Fruit fly (Drosophila melanogaster) whole organism, prepupa: ENCODE results near the gene CG43402.
A peak's percentile ranks its signal among the peaks of the same experiment; 100 is the strongest.

Experiments
- Blimp-1 ChIP-seq: fragments of 200-800 bp; sonication (Bioruptor generic); optimal IDR thresholded peaks from 3 replicates; lab custom pipeline; 2017; ENCODE audit warnings: missing biosample characterization, missing genetic modification characterization, mild to moderate bottlenecking, moderate library complexity, missing genetic modification reagents
- CG11294 ChIP-seq: fragments of 200-800 bp; sonication (Bioruptor generic); IDR thresholded peaks from 2 replicates; pipeline ENCODE4 v1.3.6; 2022; ENCODE audit warnings: missing biosample characterization, missing genetic modification characterization
- CG11762 ChIP-seq: fragments of 200-800 bp; sonication (Bioruptor generic); optimal IDR thresholded peaks from 3 replicates; lab custom pipeline; 2016; ENCODE audit warnings: missing biosample characterization, missing genetic modification characterization; ENCODE audit not compliant: insufficient read depth
- CG11902 ChIP-seq: fragments of 200-800 bp; sonication (Bioruptor generic); optimal IDR thresholded peaks from 3 replicates; lab custom pipeline; 2016; ENCODE audit warnings: missing biosample characterization, missing genetic modification characterization
- CG15336 ChIP-seq: fragments of 200-800 bp; sonication (Bioruptor generic); IDR thresholded peaks from 2 replicates; pipeline ENCODE4 v1.3.6; 2022; ENCODE audit warnings: missing biosample characterization, missing genetic modification characterization
- CG1621 ChIP-seq: fragments of 200-800 bp; sonication (Bioruptor generic); optimal IDR thresholded peaks from 3 replicates; lab custom pipeline; 2018; ENCODE audit warnings: missing biosample characterization, mild to moderate bottlenecking, missing genetic modification characterization
- CG16779 ChIP-seq: fragments of 200-800 bp; sonication (Bioruptor generic); optimal IDR thresholded peaks from 3 replicates; lab custom pipeline; 2017; ENCODE audit warnings: missing biosample characterization, mild to moderate bottlenecking, missing genetic modification characterization
- CG31627 ChIP-seq: fragments of 200-800 bp; sonication (Bioruptor generic); optimal IDR thresholded peaks from 3 replicates; lab custom pipeline; 2016; ENCODE audit warnings: missing biosample characterization, missing genetic modification characterization
- CG34406 ChIP-seq: fragments of 200-800 bp; sonication (Bioruptor generic); optimal IDR thresholded peaks from 3 replicates; lab custom pipeline; 2016; ENCODE audit warnings: missing biosample characterization, missing genetic modification characterization
- CG3919 ChIP-seq: fragments of 200-800 bp; sonication (Bioruptor generic); optimal IDR thresholded peaks from 3 replicates; lab custom pipeline; 2016; ENCODE audit warnings: missing biosample characterization, missing genetic modification characterization
- CG4318 ChIP-seq: fragments of 200-800 bp; sonication (Bioruptor generic); optimal IDR thresholded peaks from 3 replicates; lab custom pipeline; 2017; ENCODE audit warnings: missing biosample characterization, mild to moderate bottlenecking, missing genetic modification characterization
- CG6163 ChIP-seq: fragments of 200-800 bp; sonication (Bioruptor generic); IDR thresholded peaks from 3 replicates; pipeline ENCODE4 v1.3.6; 2022; ENCODE audit warnings: missing biosample characterization, missing genetic modification characterization
- CG6792 ChIP-seq: fragments of 200-800 bp; sonication (Bioruptor generic); optimal IDR thresholded peaks from 3 replicates; lab custom pipeline; 2016; ENCODE audit warnings: missing biosample characterization, missing genetic modification characterization
- CG6808 ChIP-seq: fragments of 200-800 bp; sonication (Bioruptor generic); optimal IDR thresholded peaks from 3 replicates; lab custom pipeline; 2017; ENCODE audit warnings: missing biosample characterization, missing genetic modification characterization, mild to moderate bottlenecking, moderate library complexity, missing genetic modification reagents
- CG7368 ChIP-seq: fragments of 200-800 bp; sonication (Bioruptor generic); optimal IDR thresholded peaks from 3 replicates; lab custom pipeline; 2016; ENCODE audit warnings: missing biosample characterization, missing genetic modification characterization
- CG8119 ChIP-seq: fragments of 200-800 bp; sonication (Bioruptor generic); IDR thresholded peaks from 3 replicates; pipeline ENCODE4 v1.3.6; 2022; ENCODE audit warnings: missing biosample characterization, missing genetic modification characterization
- CG8319 ChIP-seq: fragments of 200-800 bp; sonication (Bioruptor generic); optimal IDR thresholded peaks from 3 replicates; lab custom pipeline; 2016; ENCODE audit warnings: missing biosample characterization, missing genetic modification characterization
- CG8632 ChIP-seq: fragments of 200-800 bp; sonication (Bioruptor generic); optimal IDR thresholded peaks from 3 replicates; lab custom pipeline; 2016; ENCODE audit warnings: missing biosample characterization, missing genetic modification characterization
- CG9139 ChIP-seq: fragments of 200-800 bp; sonication (Bioruptor generic); optimal IDR thresholded peaks from 3 replicates; lab custom pipeline; 2017; ENCODE audit warnings: missing biosample characterization, mild to moderate bottlenecking, missing genetic modification characterization
- Eip75B ChIP-seq: fragments of 200-800 bp; sonication (Bioruptor generic); optimal IDR thresholded peaks from 3 replicates; lab custom pipeline; 2016; ENCODE audit warnings: missing biosample characterization, missing genetic modification characterization
- Eip78C ChIP-seq: fragments of 200-800 bp; sonication (Bioruptor generic); peaks from one replicate; lab custom pipeline; 2016; ENCODE audit warnings: missing biosample characterization, missing genetic modification characterization
- Eip93F ChIP-seq: fragments of 200-800 bp; sonication (Bioruptor generic); optimal IDR thresholded peaks from 2 replicates; lab custom pipeline; 2016; ENCODE audit warnings: missing biosample characterization, mild to moderate bottlenecking, missing genetic modification characterization
- Ets21C ChIP-seq: fragments of 200-800 bp; sonication (Bioruptor generic); optimal IDR thresholded peaks from 3 replicates; lab custom pipeline; 2016; ENCODE audit warnings: missing biosample characterization, missing genetic modification characterization
- Ets96B ChIP-seq: fragments of 200-800 bp; optimal IDR thresholded peaks from 2 replicates; lab custom pipeline; 2019; ENCODE audit warnings: missing biosample characterization, mild to moderate bottlenecking, missing genetic modification characterization, moderate library complexity
- Hr38 ChIP-seq: sonication (Bioruptor generic); optimal IDR thresholded peaks from 2 replicates; lab custom pipeline; 2016; ENCODE audit warnings: missing biosample characterization, missing genetic modification characterization
- Hr39 ChIP-seq: fragments of 200-800 bp; sonication (Bioruptor generic); optimal IDR thresholded peaks from 2 replicates; lab custom pipeline; 2016; ENCODE audit warnings: missing biosample characterization, missing genetic modification characterization
- Hr4 ChIP-seq: fragments of 200-800 bp; sonication (Bioruptor generic); optimal IDR thresholded peaks from 3 replicates; lab custom pipeline; 2016; ENCODE audit warnings: missing biosample characterization, missing genetic modification characterization
- Lpt ChIP-seq: fragments of 200-800 bp; sonication (Bioruptor generic); optimal IDR thresholded peaks from 3 replicates; lab custom pipeline; 2016; ENCODE audit warnings: missing biosample characterization, missing genetic modification characterization
- Met ChIP-seq: fragments of 200-800 bp; sonication (Bioruptor generic); optimal IDR thresholded peaks from 3 replicates; lab custom pipeline; 2016; ENCODE audit warnings: missing biosample characterization, missing genetic modification characterization
- OdsH ChIP-seq: fragments of 200-800 bp; sonication (Bioruptor generic); optimal IDR thresholded peaks from 3 replicates; lab custom pipeline; 2016; ENCODE audit warnings: missing biosample characterization, missing genetic modification characterization
- Smox ChIP-seq: fragments of 200-800 bp; sonication (Bioruptor generic); optimal IDR thresholded peaks from 3 replicates; lab custom pipeline; 2016; ENCODE audit warnings: missing biosample characterization, missing genetic modification characterization
- Sox102F ChIP-seq: fragments of 200-800 bp; sonication (Bioruptor generic); optimal IDR thresholded peaks from 2 replicates; lab custom pipeline; 2016; ENCODE audit warnings: missing biosample characterization, mild to moderate bottlenecking, missing genetic modification characterization
- Sox14 ChIP-seq: fragments of 200-800 bp; sonication (Bioruptor generic); optimal IDR thresholded peaks from 3 replicates; lab custom pipeline; 2016; ENCODE audit warnings: missing biosample characterization, missing genetic modification characterization
- Sox15 ChIP-seq: fragments of 200-800 bp; sonication (Bioruptor generic); optimal IDR thresholded peaks from 3 replicates; lab custom pipeline; 2016; ENCODE audit warnings: missing biosample characterization, missing genetic modification characterization
- achi ChIP-seq: fragments of 200-800 bp; sonication (Bioruptor generic); optimal IDR thresholded peaks from 3 replicates; lab custom pipeline; 2016; ENCODE audit warnings: missing biosample characterization, missing genetic modification characterization
- acj6 ChIP-seq: fragments of 200-800 bp; sonication (Bioruptor generic); optimal IDR thresholded peaks from 3 replicates; lab custom pipeline; 2016; ENCODE audit warnings: missing biosample characterization, missing genetic modification characterization
- cyc ChIP-seq: fragments of 200-800 bp; sonication (Bioruptor generic); optimal IDR thresholded peaks from 3 replicates; lab custom pipeline; 2016; ENCODE audit warnings: missing biosample characterization, missing genetic modification characterization
- dsx ChIP-seq: fragments of 200-800 bp; optimal IDR thresholded peaks from 3 replicates; lab custom pipeline; 2019; ENCODE audit warnings: missing biosample characterization, mild to moderate bottlenecking, missing genetic modification characterization, moderate library complexity; ENCODE audit not compliant: poor library complexity, severe bottlenecking
- eg ChIP-seq: fragments of 200-800 bp; sonication (Bioruptor generic); IDR thresholded peaks from 3 replicates; pipeline ENCODE4 v1.3.6; 2022; ENCODE audit warnings: missing biosample characterization, missing genetic modification characterization
- esn ChIP-seq: fragments of 200-800 bp; sonication (Bioruptor generic); optimal IDR thresholded peaks from 2 replicates; lab custom pipeline; 2016; ENCODE audit warnings: missing biosample characterization, mild to moderate bottlenecking, missing genetic modification characterization, moderate library complexity
- lz ChIP-seq: fragments of 200-800 bp; sonication (Bioruptor generic); optimal IDR thresholded peaks from 3 replicates; lab custom pipeline; 2016; ENCODE audit warnings: missing biosample characterization, missing genetic modification characterization
- net ChIP-seq: fragments of 200-800 bp; sonication (Bioruptor generic); optimal IDR thresholded peaks from 3 replicates; lab custom pipeline; 2016; ENCODE audit warnings: missing biosample characterization, missing genetic modification characterization
- pdm3 ChIP-seq: fragments of 200-800 bp; sonication (Bioruptor generic); optimal IDR thresholded peaks from 3 replicates; lab custom pipeline; 2016; ENCODE audit warnings: missing biosample characterization, missing genetic modification characterization
- salr ChIP-seq, 2 experiments: fragments of 200-800 bp; sonication (Bioruptor generic); optimal IDR thresholded peaks; 3 replicates each; lab custom pipeline; 2016 to 2018; ENCODE audit warnings: missing biosample characterization in 2 of 2, missing genetic modification characterization in 2 of 2, mild to moderate bottlenecking in 1 of 2
- svp ChIP-seq: fragments of 200-800 bp; sonication (Bioruptor generic); peaks from one replicate; lab custom pipeline; 2016; ENCODE audit warnings: missing biosample characterization, missing genetic modification characterization
- topi ChIP-seq: fragments of 200-800 bp; sonication (Bioruptor generic); optimal IDR thresholded peaks from 3 replicates; lab custom pipeline; 2016; ENCODE audit warnings: missing biosample characterization, missing genetic modification characterization
- vri ChIP-seq: fragments of 200-800 bp; sonication (Bioruptor generic); optimal IDR thresholded peaks from 3 replicates; lab custom pipeline; 2016; ENCODE audit warnings: missing biosample characterization, mild to moderate bottlenecking, missing genetic modification characterization

The CG43402 gene

DNA sequence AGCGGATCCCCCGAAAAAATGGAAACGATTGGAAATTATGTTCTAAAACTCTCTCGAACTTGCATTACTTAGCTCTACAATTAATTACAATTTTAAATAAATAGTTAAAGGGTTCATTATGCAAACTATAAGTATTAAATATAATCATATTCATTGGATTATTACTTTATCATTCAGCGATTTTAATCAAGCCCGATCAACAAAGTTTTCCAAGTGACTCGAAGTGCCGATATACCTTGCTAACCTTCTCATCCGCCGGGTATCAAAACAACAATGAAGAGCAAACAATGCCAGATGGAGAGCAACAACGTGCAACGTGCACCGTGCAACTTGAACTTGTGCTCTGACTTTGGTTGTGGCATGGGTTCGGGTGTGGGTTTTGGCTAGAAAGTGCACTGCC is 13.9 kb downstream of the CG43402 start (continued):
- TF ChIP-seq CG8319 (GFP tag; lab: Kevin White, UChicago) (peak; percentile 3), Sox14 (GFP tag; lab: Kevin White, UChicago) (peak; percentile 54), Hr39 (GFP tag; lab: Kevin White, UChicago) (peak; percentile 27), svp (GFP tag; lab: Kevin White, UChicago) (peak; percentile 81), OdsH (peak; percentile 75), CG7368 (GFP tag; lab: Kevin White, UChicago) (peak; percentile 24), pdm3 (peak; percentile 43), CG16779 (tag; lab: Kevin White, UChicago) (no peak), Smox (GFP tag; lab: Kevin White, UChicago) (peak; percentile 38), lz (GFP tag; lab: Kevin White, UChicago) (peak; percentile 37), CG34406 (peak; percentile 26), CG8119 (GFP tag; lab: Robert Waterston, UW) (peak; percentile 49; the same call in 2 of the 3 replicates), CG4318 (GFP tag; lab: Kevin White, UChicago) (peak; percentile 8), cyc (GFP tag; lab: Kevin White, UChicago) (no peak), achi (GFP tag; lab: Kevin White, UChicago) (peak; percentile 43), CG6792 (GFP tag; lab: Kevin White, UChicago) (peak; percentile 51), Hr38 (GFP tag; lab: Kevin White, UChicago) (no peak), Ets21C (GFP tag; lab: Kevin White, UChicago) (no peak), CG11902 (GFP tag; lab: Kevin White, UChicago) (peak; percentile 5), Eip75B (GFP tag; lab: Kevin White, UChicago) (no peak), CG8632 (peak; percentile 12), acj6 (GFP tag; lab: Kevin White, UChicago) (peak; percentile 60), topi (GFP tag; lab: Kevin White, UChicago) (peak; percentile 42), net (GFP tag; lab: Kevin White, UChicago) (peak; percentile 2)

DNA sequence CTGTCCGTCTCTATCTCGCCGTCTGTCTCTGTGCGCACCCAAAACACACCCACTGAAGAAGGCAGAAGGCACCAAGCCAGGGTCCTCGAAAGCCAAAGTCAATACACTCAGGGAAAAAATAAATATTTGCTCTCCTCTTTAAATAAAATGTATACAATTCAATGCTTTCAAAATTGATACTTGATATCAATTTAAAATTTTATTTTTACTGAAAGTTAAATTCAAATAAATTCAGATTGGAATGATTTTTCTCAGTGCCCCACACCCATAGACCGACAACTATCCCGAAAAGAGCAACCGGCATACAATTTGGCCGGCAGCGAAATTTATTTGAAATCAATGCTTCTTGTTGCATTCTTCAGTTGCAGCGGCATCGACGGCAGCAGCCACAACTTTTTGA is 14.4 kb downstream of the CG43402 start:
- TF ChIP-seq Lpt (GFP tag; lab: Kevin White, UChicago) (peak; percentile 32), cyc (GFP tag; lab: Kevin White, UChicago) (peak; percentile 13), CG8119 (GFP tag; lab: Robert Waterston, UW) (peak; percentile 78), salr (GFP tag; optimal IDR thresholded peaks at IDR 0.05; lab: Kevin White, UChicago) (peak in 1 of 2 experiments; percentile 34), eg (GFP tag; lab: Robert Waterston, UW) (peak; percentile 49; the same call in 2 of the 3 replicates), CG7368 (GFP tag; lab: Kevin White, UChicago) (no peak), Hr38 (GFP tag; lab: Kevin White, UChicago) (no peak), net (GFP tag; lab: Kevin White, UChicago) (peak; percentile 0), CG1621 (tag; lab: Kevin White, UChicago) (peak; percentile 40), Ets96B (tag; lab: Kevin White, UChicago) (peak; percentile 69), Sox15 (no peak), Hr4 (peak; percentile 32), esn (GFP tag; lab: Kevin White, UChicago) (no peak), CG6808 (GFP tag; lab: Kevin White, UChicago) (peak; percentile 39), pdm3 (peak; percentile 42), Hr39 (GFP tag; lab: Kevin White, UChicago) (no peak), dsx (GFP tag; lab: Kevin White, UChicago) (peak; percentile 57), OdsH (peak; percentile 29), CG8632 (peak; percentile 21), Met (GFP tag; lab: Kevin White, UChicago) (peak; percentile 13), Blimp-1 (GFP tag; lab: Kevin White, UChicago) (no peak), CG31627 (GFP tag; lab: Kevin White, UChicago) (no peak), topi (GFP tag; lab: Kevin White, UChicago) (no peak), CG11902 (GFP tag; lab: Kevin White, UChicago) (no peak), CG9139 (GFP tag; lab: Kevin White, UChicago) (peak; percentile 57), CG16779 (tag; lab: Kevin White, UChicago) (no peak), Ets21C (GFP tag; lab: Kevin White, UChicago) (no peak), CG8319 (GFP tag; lab: Kevin White, UChicago) (no peak), Sox102F (no peak), Eip93F (GFP tag; lab: Kevin White, UChicago) (no peak), Sox14 (GFP tag; lab: Kevin White, UChicago) (peak; percentile 3), Eip75B (GFP tag; lab: Kevin White, UChicago) (peak; percentile 50), CG6163 (GFP tag; lab: Robert Waterston, UW) (peak; percentile 83), CG15336 (peak; percentile 78), Eip78C (GFP tag; lab: Kevin White, UChicago) (peak; percentile 88), vri (no peak), CG11762 (no peak), CG3919 (peak; percentile 43), CG34406 (peak; percentile 12), CG11294 (GFP tag; lab: Robert Waterston, UW) (peak; percentile 27; the same call in 1 of the 2 replicates)
